Worm (Caenorhabditis elegans) whole organism, early embryonic: ENCODE data around the gene F09F9.5.

Experiments
- B0310.2 ChIP-seq: sonication (generic microtip); optimal IDR thresholded peaks from 2 replicates; lab custom pipeline; 2016; ENCODE audit warnings: mild to moderate bottlenecking, missing genetic modification characterization, missing compliant biosample characterization
- F13C5.2 ChIP-seq: sonication (generic microtip); optimal IDR thresholded peaks from 2 replicates; lab custom pipeline; 2017; ENCODE audit warnings: mild to moderate bottlenecking, missing genetic modification characterization, inconsistent platforms, missing compliant biosample characterization
- aly-1 ChIP-seq: sonication (generic microtip); optimal IDR thresholded peaks from 2 replicates; lab custom pipeline; 2016; ENCODE audit warnings: missing genetic modification characterization, missing compliant biosample characterization
- ama-1 ChIP-seq: fragments of 150-350 bp; optimal IDR thresholded peaks from 2 replicates; lab custom pipeline; 2014
- ceh-13 ChIP-seq: fragments of 200-800 bp; sonication (Bioruptor generic); optimal IDR thresholded peaks from 2 replicates; lab custom pipeline; 2018; ENCODE audit warnings: mild to moderate bottlenecking, missing genetic modification characterization, missing compliant biosample characterization
- ceh-36 ChIP-seq: sonication (generic microtip); optimal IDR thresholded peaks from 2 replicates; lab custom pipeline; 2016; ENCODE audit warnings: missing genetic modification characterization, inconsistent platforms, missing compliant biosample characterization
- ets-7 ChIP-seq: sonication (generic microtip); optimal IDR thresholded peaks from 2 replicates; lab custom pipeline; 2016; ENCODE audit warnings: missing genotype, missing genetic modification characterization, missing compliant biosample characterization
- flt-1 ChIP-seq: fragments of 200-800 bp; sonication (Bioruptor generic); IDR thresholded peaks from 2 replicates; pipeline ENCODE4 v1.3.6; 2022; ENCODE audit warnings: missing genetic modification characterization, missing compliant biosample characterization
- hmbx-1 ChIP-seq: sonication (generic microtip); optimal IDR thresholded peaks from 2 replicates; lab custom pipeline; 2016; ENCODE audit warnings: mild to moderate bottlenecking, missing genetic modification characterization, missing compliant biosample characterization
- hmg-4 ChIP-seq: fragments of 200-800 bp; sonication (Bioruptor generic); optimal IDR thresholded peaks from 2 replicates; lab custom pipeline; 2018; ENCODE audit warnings: mild to moderate bottlenecking, missing genetic modification characterization, missing compliant biosample characterization
- hnd-1 ChIP-seq: sonication (generic microtip); optimal IDR thresholded peaks from 2 replicates; lab custom pipeline; 2016; ENCODE audit warnings: missing genetic modification characterization, missing compliant biosample characterization
- pes-1 ChIP-seq: fragments of 200-800 bp; sonication (Bioruptor generic); IDR thresholded peaks from 2 replicates; pipeline ENCODE4 v1.3.6; 2022; ENCODE audit warnings: missing genetic modification reagents, missing genetic modification characterization, missing compliant biosample characterization
- scrt-1 ChIP-seq: fragments of 200-800 bp; sonication (Bioruptor generic); IDR thresholded peaks from 2 replicates; pipeline ENCODE4 v1.3.6; 2022; ENCODE audit warnings: missing genetic modification characterization, missing compliant biosample characterization
- sea-1 ChIP-seq: fragments of 200-800 bp; sonication (Bioruptor generic); conservative IDR thresholded peaks from 2 replicates; pipeline ENCODE4 v1.3.6; 2022; ENCODE audit warnings: missing genetic modification characterization, missing compliant biosample characterization
- tbx-11 ChIP-seq: fragments of 200-800 bp; sonication (Bioruptor generic); IDR thresholded peaks from 2 replicates; pipeline ENCODE4 v1.3.6; 2022; ENCODE audit warnings: missing genetic modification characterization, missing compliant biosample characterization
- tbx-37 ChIP-seq: fragments of 200-800 bp; sonication (Bioruptor generic); conservative IDR thresholded peaks from 2 replicates; pipeline ENCODE4 v1.3.6; 2022; ENCODE audit warnings: missing genetic modification reagents, missing genetic modification characterization, missing compliant biosample characterization
- tra-4 ChIP-seq: sonication (generic microtip); optimal IDR thresholded peaks from 2 replicates; lab custom pipeline; 2017; ENCODE audit warnings: missing genetic modification characterization, missing compliant biosample characterization

Gene F09F9.5

DNA sequence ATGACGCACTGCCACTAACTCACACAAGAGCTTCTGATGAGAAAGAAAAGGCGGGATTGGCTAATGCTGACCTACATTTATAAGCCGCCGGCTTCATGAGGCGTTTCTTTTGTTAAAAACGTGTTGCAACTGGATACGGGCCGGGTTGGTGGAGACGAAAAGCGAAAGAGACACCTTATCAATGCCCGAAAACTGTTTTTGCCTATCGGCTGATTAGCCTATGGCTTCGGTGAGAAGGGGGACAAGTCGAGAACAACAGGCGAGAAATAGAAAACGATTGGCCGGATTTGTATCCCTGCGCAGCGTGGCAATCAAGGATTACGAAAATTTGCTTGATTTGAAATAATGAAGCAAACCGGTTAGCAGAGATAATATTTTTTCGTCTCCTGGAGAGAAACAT lies 6.3 kb upstream of the F09F9.5 start, which contains the start of gene F09F9.2:
Gene F09F9.2, minus strand, starts transcription at position 25 of the 400 bp plus-strand sequence.
- TF ChIP-seq ceh-36 (tag; lab: Kevin White, UChicago) = no peak
- TF ChIP-seq aly-1 = no peak
- no peak for TF ChIP-seq hmg-4 (GFP tag; lab: Kevin White, UChicago)
- TF ChIP-seq F13C5.2 (tag; lab: Kevin White, UChicago) = no peak
- TF ChIP-seq tbx-11 (GFP tag; lab: Robert Waterston, UW) = no peak
- TF ChIP-seq sea-1 (GFP tag; lab: Robert Waterston, UW) = no peak
- no peak for TF ChIP-seq ama-1 (lab: Kevin White, UChicago)
- no peak for TF ChIP-seq tbx-37 (GFP tag; lab: Robert Waterston, UW)
- no peak for TF ChIP-seq scrt-1 (GFP tag; lab: Robert Waterston, UW)
- no peak for TF ChIP-seq hnd-1 (tag; lab: Kevin White, UChicago)
- TF ChIP-seq ceh-13 (GFP tag; lab: Kevin White, UChicago) = no peak
- TF ChIP-seq tra-4 = no peak
- TF ChIP-seq hmbx-1 (tag; lab: Kevin White, UChicago) = no peak
- TF ChIP-seq B0310.2 (tag; lab: Kevin White, UChicago) = no peak
- no peak for TF ChIP-seq pes-1 (GFP tag; lab: Robert Waterston, UW)
- TF ChIP-seq flt-1 = no peak
- TF ChIP-seq ets-7 (tag; lab: Kevin White, UChicago) = no peak

- no peak for TF ChIP-seq sea-1 (GFP tag; lab: Robert Waterston, UW)
Measured at ce11 chrX:4115026-4115425, 2.7 kb upstream of the F09F9.5 start, which contains the start of gene F09F9.1. Gene F09F9.1 (plus strand): TSS chrX:4115326.

DNA sequence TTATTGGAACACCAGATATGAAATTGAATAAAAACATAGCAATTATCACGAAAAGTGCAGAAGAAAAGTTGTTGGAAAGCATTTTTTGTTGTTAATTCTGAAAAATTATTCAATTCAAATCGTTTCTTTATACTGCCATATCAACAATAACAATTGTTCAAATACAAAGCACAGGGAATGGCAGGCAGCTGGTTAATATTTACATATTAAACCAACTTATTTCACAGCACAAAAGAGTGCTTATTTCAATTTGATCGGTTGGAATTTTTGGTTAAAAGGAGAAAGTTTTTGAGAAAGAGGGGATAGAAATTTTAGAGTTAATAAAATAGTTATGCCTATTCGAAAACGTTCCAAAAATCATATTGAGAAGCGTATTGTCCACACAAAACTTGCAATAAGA lies 3.2 kb downstream of the F09F9.5 start, which contains the start of gene F09F9.3:
Gene F09F9.3, minus strand, starts transcription at position 101 of the 400 bp plus-strand sequence.
- TF ChIP-seq ceh-13 (GFP tag; lab: Kevin White, UChicago) (no peak), F13C5.2 (tag; lab: Kevin White, UChicago) (no peak), ets-7 (tag; lab: Kevin White, UChicago) (no peak), sea-1 (GFP tag; lab: Robert Waterston, UW) (no peak), tbx-37 (GFP tag; lab: Robert Waterston, UW) (no peak), B0310.2 (tag; lab: Kevin White, UChicago) (no peak), tbx-11 (GFP tag; lab: Robert Waterston, UW) (no peak), flt-1 (no peak), ama-1 (lab: Kevin White, UChicago) (no peak), hnd-1 (tag; lab: Kevin White, UChicago) (no peak), hmg-4 (GFP tag; lab: Kevin White, UChicago) (no peak), pes-1 (GFP tag; lab: Robert Waterston, UW) (no peak), hmbx-1 (tag; lab: Kevin White, UChicago) (no peak), tra-4 (no peak), ceh-36 (tag; lab: Kevin White, UChicago) (no peak), scrt-1 (GFP tag; lab: Robert Waterston, UW) (no peak), aly-1 (no peak)

DNA sequence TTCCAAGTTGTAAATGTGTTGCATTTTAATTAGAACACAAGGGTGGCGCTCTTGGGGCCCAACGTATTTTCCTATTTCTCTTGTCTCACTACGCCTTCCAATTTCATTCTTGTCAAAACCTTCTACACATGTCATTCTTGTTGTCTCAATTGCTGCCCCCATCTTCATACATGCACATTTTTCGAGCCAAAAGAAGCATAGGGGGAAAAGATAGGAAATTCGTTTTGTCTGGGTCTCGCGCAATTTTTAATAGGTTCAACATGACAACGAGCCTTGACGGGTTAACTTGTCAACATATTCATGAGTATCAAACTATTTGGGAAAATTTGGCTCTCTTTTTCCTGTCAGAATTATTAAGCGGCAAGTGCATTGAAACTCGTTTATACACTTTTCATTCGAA lies 5.6 kb downstream of the F09F9.5 start:
- TF ChIP-seq scrt-1 (GFP tag; lab: Robert Waterston, UW) = no peak
- no peak for TF ChIP-seq B0310.2 (tag; lab: Kevin White, UChicago)
- no peak for TF ChIP-seq ceh-36 (tag; lab: Kevin White, UChicago)
- TF ChIP-seq F13C5.2 (tag; lab: Kevin White, UChicago) = no peak
- TF ChIP-seq ama-1 (lab: Kevin White, UChicago) = no peak
- no peak for TF ChIP-seq aly-1
- no peak for TF ChIP-seq hnd-1 (tag; lab: Kevin White, UChicago)
- TF ChIP-seq tbx-37 (GFP tag; lab: Robert Waterston, UW) = no peak
- no peak for TF ChIP-seq ceh-13 (GFP tag; lab: Kevin White, UChicago)
- TF ChIP-seq hmg-4 (GFP tag; lab: Kevin White, UChicago) = no peak

DNA sequence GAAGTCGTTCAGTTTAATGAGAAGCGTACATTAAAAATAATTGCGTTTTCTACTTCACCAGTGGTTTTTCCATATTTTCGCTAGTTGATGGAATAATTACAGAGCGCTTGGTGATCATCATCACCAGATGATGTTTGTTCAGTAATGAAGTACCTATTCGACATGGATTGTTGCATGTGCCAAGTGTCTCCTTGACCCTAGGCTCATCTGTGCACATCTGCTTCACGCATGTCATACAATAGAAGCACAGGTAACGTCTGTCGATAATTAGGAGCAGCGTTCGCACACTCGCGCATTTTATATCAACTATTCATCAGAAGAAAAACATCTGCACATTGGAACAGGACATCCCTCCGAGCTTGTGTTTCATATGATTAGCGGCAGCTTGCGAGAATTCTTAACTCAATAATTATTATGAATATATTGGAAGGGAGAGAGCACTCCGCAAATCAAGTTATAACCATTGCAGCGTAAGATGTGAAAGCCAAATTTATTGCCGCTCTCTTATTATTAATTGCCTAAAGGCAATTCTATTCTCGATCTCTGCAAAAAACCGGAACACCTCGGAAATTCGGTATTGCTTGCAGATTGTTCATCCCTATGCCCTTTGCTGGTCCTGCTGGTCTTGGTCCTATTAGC lies 7.6 kb downstream of the F09F9.5 start:
- TF ChIP-seq tbx-11 (GFP tag; lab: Robert Waterston, UW) = no peak
- no peak for TF ChIP-seq ceh-36 (tag; lab: Kevin White, UChicago)
- TF ChIP-seq tra-4 = no peak
- no peak for TF ChIP-seq hmbx-1 (tag; lab: Kevin White, UChicago)
- no peak for TF ChIP-seq B0310.2 (tag; lab: Kevin White, UChicago)
- no peak for TF ChIP-seq ama-1 (lab: Kevin White, UChicago)
- TF ChIP-seq sea-1 (GFP tag; lab: Robert Waterston, UW) = no peak
- TF ChIP-seq tbx-37 (GFP tag; lab: Robert Waterston, UW) = no peak
- no peak for TF ChIP-seq scrt-1 (GFP tag; lab: Robert Waterston, UW)

DNA sequence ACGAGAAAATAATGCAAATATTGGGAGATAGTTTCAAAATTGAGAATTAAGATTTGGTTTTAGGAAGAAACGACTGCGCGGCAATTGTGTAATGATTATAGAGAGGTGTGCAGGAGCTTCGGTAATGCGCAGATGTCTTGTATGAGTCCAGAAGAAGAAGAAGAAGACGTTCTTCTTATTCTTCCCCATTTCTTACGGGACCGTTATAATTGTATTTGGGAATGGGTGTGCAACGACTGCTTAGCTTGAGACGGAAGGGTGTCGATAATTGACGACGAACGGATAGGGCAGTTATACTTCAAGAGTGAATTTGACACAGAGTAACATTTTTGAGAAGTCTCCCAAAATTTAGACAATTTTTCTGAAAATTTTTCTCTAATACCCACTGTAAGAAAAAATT lies 11.0 kb downstream of the F09F9.5 start:
- TF ChIP-seq F13C5.2 (tag; lab: Kevin White, UChicago) (no peak), aly-1 (no peak), tbx-37 (GFP tag; lab: Robert Waterston, UW) (no peak), hnd-1 (tag; lab: Kevin White, UChicago) (no peak), ets-7 (tag; lab: Kevin White, UChicago) (no peak)

ce11 chrX:4131354-4131753 lies 13.6 kb downstream of the F09F9.5 start:
- TF ChIP-seq ceh-36 (tag; lab: Kevin White, UChicago) (no peak), B0310.2 (tag; lab: Kevin White, UChicago) (no peak), tbx-37 (GFP tag; lab: Robert Waterston, UW) (no peak), tbx-11 (GFP tag; lab: Robert Waterston, UW) (no peak), ceh-13 (GFP tag; lab: Kevin White, UChicago) (no peak), sea-1 (GFP tag; lab: Robert Waterston, UW) (no peak), ama-1 (lab: Kevin White, UChicago) (no peak), pes-1 (GFP tag; lab: Robert Waterston, UW) (no peak)
